Worm (Caenorhabditis elegans) whole organism, midembryonic: ENCODE measurements around the gene srz-105.

Experiments
- cog-1 ChIP-seq: sonication (generic microtip); optimal IDR thresholded peaks from 2 replicates; lab custom pipeline; 2016; ENCODE audit warnings: missing genetic modification characterization, missing compliant biosample characterization
- ztf-23 ChIP-seq: fragments of 200-800 bp; sonication (Bioruptor generic); IDR thresholded peaks from 2 replicates; pipeline ENCODE4 v1.3.6; 2022; ENCODE audit warnings: missing genetic modification reagents, missing genetic modification characterization, missing compliant biosample characterization

- TF ChIP-seq ztf-23 = no peak
- no peak for TF ChIP-seq cog-1 (tag; lab: Kevin White, UChicago)
Measured at ce11 chrIV:16298851-16299250, 25.8 kb upstream of the srz-105 start, which contains the start of gene srz-72.
